Worm (Caenorhabditis elegans) whole organism, dauer: ENCODE results near the gene atl-1.

ENCODE experiments used
- unc-62 ChIP-seq: sonication (generic microtip); optimal IDR thresholded peaks from 2 replicates; lab custom pipeline; 2017; ENCODE audit warnings: missing biosample characterization, missing genetic modification reagents, missing genetic modification characterization

atl-1 gene

ce11 chrV:9645507-9645906 lies at the start of gene atl-1, which contains the start of gene hcp-2:
atl-1 (minus strand) TSS chrV:9645595.
hcp-2 (plus strand) TSS chrV:9645859.
- TF ChIP-seq unc-62 (GFP tag; lab: Kevin White, UChicago) = no peak

- TF ChIP-seq unc-62 (GFP tag; lab: Kevin White, UChicago) = no peak
These were observed 47.3 kb upstream of the atl-1 start, which contains the start of gene ZK287.7 for ce11 chrV:9692649-9693112. ZK287.7 (plus strand) TSS chrV:9693062.

- no peak for TF ChIP-seq unc-62 (GFP tag; lab: Kevin White, UChicago)
These were observed 46.8 kb upstream of the atl-1 start, which contains the start of gene ztf-9 for ce11 chrV:9692109-9692581. ztf-9 (minus strand) TSS chrV:9692159.

ce11 chrV:9690728-9691127 lies 45.3 kb upstream of the atl-1 start:
- TF ChIP-seq unc-62 (GFP tag; lab: Kevin White, UChicago) = no peak

- no peak for TF ChIP-seq unc-62 (GFP tag; lab: Kevin White, UChicago)
These were observed 44.7 kb upstream of the atl-1 start, which contains the start of gene rbx-1 for ce11 chrV:9690099-9690572. rbx-1 (minus strand) TSS chrV:9690522.

- no peak for TF ChIP-seq unc-62 (GFP tag; lab: Kevin White, UChicago)
These were observed 44.0 kb upstream of the atl-1 start for ce11 chrV:9689364-9689763.

ce11 chrV:9685559-9685958 lies 40.2 kb upstream of the atl-1 start, which contains the start of gene ZK287.4:
ZK287.4 (minus strand) TSS chrV:9685659.
- TF ChIP-seq unc-62 (GFP tag; lab: Kevin White, UChicago) = no peak

- TF ChIP-seq unc-62 (GFP tag; lab: Kevin White, UChicago) = no peak
These were observed 34.9 kb upstream of the atl-1 start for ce11 chrV:9680260-9680659.

- no peak for TF ChIP-seq unc-62 (GFP tag; lab: Kevin White, UChicago)
These were observed 33.8 kb upstream of the atl-1 start, which contains the start of gene ZK287.9 for ce11 chrV:9679166-9679565. ZK287.9 (plus strand) TSS chrV:9679357.

ce11 chrV:9677977-9678376 lies 32.6 kb upstream of the atl-1 start, which contains the start of gene cthd-1:
cthd-1 (plus strand) TSS chrV:9678277.
- no peak for TF ChIP-seq unc-62 (GFP tag; lab: Kevin White, UChicago)

ce11 chrV:9673199-9673843 lies 27.9 kb upstream of the atl-1 start, which contains the start of gene sulp-8:
sulp-8 (minus strand) TSS chrV:9673667.
- TF ChIP-seq unc-62 (GFP tag; lab: Kevin White, UChicago) = no peak

- no peak for TF ChIP-seq unc-62 (GFP tag; lab: Kevin White, UChicago)
These were observed 27.1 kb upstream of the atl-1 start for ce11 chrV:9672495-9672894.

ce11 chrV:9666394-9666793 lies 21.0 kb upstream of the atl-1 start, which contains the start of gene ZK287.1:
ZK287.1 (plus strand) TSS chrV:9666694.
- TF ChIP-seq unc-62 (GFP tag; lab: Kevin White, UChicago) = no peak

- TF ChIP-seq unc-62 (GFP tag; lab: Kevin White, UChicago) = no peak
These were observed 19.2 kb upstream of the atl-1 start for ce11 chrV:9664620-9665019.

ce11 chrV:9663948-9664347 lies 18.6 kb upstream of the atl-1 start:
- TF ChIP-seq unc-62 (GFP tag; lab: Kevin White, UChicago) = no peak

ce11 chrV:9661514-9661913 lies 16.1 kb upstream of the atl-1 start, which contains the start of gene pitr-4:
pitr-4 (minus strand) TSS chrV:9661614.
- no peak for TF ChIP-seq unc-62 (GFP tag; lab: Kevin White, UChicago)
